Worm (Caenorhabditis elegans) whole organism, L4/young adult: ENCODE results near the gene F16F9.4.

ENCODE experiments used
- W03F9.2 ChIP-seq: fragments of 150-350 bp; optimal IDR thresholded peaks from 2 replicates; lab custom pipeline; 2014; ENCODE audit warnings: missing biosample characterization, missing genetic modification characterization
- him-1 ChIP-seq: sonication (generic microtip); optimal IDR thresholded peaks from 2 replicates; lab custom pipeline; 2016; ENCODE audit warnings: missing genotype, missing genetic modification reagents, missing genetic modification characterization, missing compliant biosample characterization

DNA sequence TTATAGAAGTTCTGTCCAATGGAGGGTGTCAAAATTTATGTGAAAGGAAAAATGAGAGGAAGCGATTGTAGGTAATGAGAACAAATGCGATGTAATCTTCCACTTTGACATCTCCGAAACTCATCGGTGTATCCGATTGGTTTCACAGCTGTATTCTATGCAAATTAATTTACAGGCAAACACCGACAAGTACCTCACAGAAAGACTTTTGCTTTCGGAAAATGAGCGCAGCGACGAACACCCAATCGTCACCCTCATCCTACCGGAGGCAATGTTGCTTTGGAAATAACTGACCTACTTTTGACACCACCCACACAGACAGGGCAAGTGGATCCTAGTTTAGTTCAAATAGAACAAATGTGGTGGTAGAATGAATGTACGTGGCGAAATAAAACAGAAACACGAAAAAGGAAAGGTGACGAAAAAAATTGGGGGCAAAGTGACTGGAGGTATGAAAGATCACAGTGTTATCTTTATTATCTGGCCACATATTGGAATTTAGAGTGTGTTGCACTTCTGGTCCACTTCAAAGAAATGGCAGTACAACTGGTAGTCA is 807 bp upstream of the F16F9.4 start:
- TF ChIP-seq him-1 (tag; lab: Kevin White, UChicago), result no peak
- no peak for TF ChIP-seq W03F9.2 (tag; lab: Kevin White, UChicago)
